Worm (Caenorhabditis elegans): ENCODE data around the gene T07E3.2.

The T07E3.2 gene

ce11 chrIII:6906409-6906808 is at the start of gene T07E3.2:
Gene T07E3.2, plus strand, starts transcription at chrIII:6906709.
- TF ChIP-seq C38D4.7 (GFP tag; optimal IDR thresholded peaks at IDR 0.05) = no peak
- TF ChIP-seq ceh-45 (GFP tag; IDR thresholded peaks at IDR 0.05) = no peak
- TF ChIP-seq dmd-4 (tag; optimal IDR thresholded peaks at IDR 0.05; ENCODE audit: borderline replicate concordance) = no peak
- no peak for TF ChIP-seq hlh-6 (tag; optimal IDR thresholded peaks at IDR 0.05)
- no peak for TF ChIP-seq sox-2 (GFP tag; IDR thresholded peaks at IDR 0.05)
- no peak for TF ChIP-seq unc-42 (tag; optimal IDR thresholded peaks at IDR 0.05)
- TF ChIP-seq K09A11.1 (tag; optimal IDR thresholded peaks at IDR 0.05; ENCODE audit: insufficient read depth) = no peak

- TF ChIP-seq ahr-1 (tag; optimal IDR thresholded peaks at IDR 0.05) (no peak), K02D7.2 (tag; optimal IDR thresholded peaks at IDR 0.05) (no peak), F13H6.1 (tag; optimal IDR thresholded peaks at IDR 0.05) (no peak), odd-2 (tag; optimal IDR thresholded peaks at IDR 0.05) (no peak), elt-4 (tag; optimal IDR thresholded peaks at IDR 0.05) (no peak)
These were observed 49.8 kb upstream of the T07E3.2 start, which contains the start of gene zak-1 for ce11 chrIII:6856709-6857108. Gene zak-1, minus strand, starts transcription at chrIII:6856809.

ce11 chrIII:6857390-6857848 is 49.1 kb upstream of the T07E3.2 start:
- no peak for TF ChIP-seq K02D7.2 (tag; optimal IDR thresholded peaks at IDR 0.05)
- no peak for TF ChIP-seq elt-2 (tag; optimal IDR thresholded peaks at IDR 0.05)
- peak; percentile 16 for TF ChIP-seq dve-1 (tag; optimal IDR thresholded peaks at IDR 0.05)

ce11 chrIII:6859482-6859881 is 47.0 kb upstream of the T07E3.2 start, which contains the start of gene clec-158:
Gene clec-158, minus strand, starts transcription at chrIII:6859582.
- no peak for TF ChIP-seq fkh-10 (GFP tag; optimal IDR thresholded peaks at IDR 0.05)
- no peak for TF ChIP-seq K09A11.1 (tag; optimal IDR thresholded peaks at IDR 0.05; ENCODE audit: insufficient read depth)
- no peak for TF ChIP-seq pat-9 (tag; optimal IDR thresholded peaks at IDR 0.05)
- no peak for TF ChIP-seq tbx-7 (tag; optimal IDR thresholded peaks at IDR 0.05)
- no peak for TF ChIP-seq sdc-2 (tag; optimal IDR thresholded peaks at IDR 0.05)
- TF ChIP-seq unc-55 (GFP tag; optimal IDR thresholded peaks at IDR 0.05) = no peak
- TF ChIP-seq ceh-48 (tag; optimal IDR thresholded peaks at IDR 0.05) = no peak
- TF ChIP-seq C38D4.7 (GFP tag; optimal IDR thresholded peaks at IDR 0.05) = no peak
- no peak for TF ChIP-seq lin-11 (tag; optimal IDR thresholded peaks at IDR 0.05)
- no peak for TF ChIP-seq che-1 (tag; optimal IDR thresholded peaks at IDR 0.05)
- no peak for TF ChIP-seq elt-2 (tag; optimal IDR thresholded peaks at IDR 0.05)
- no peak for TF ChIP-seq rnt-1 (tag; optimal IDR thresholded peaks at IDR 0.05)
- TF ChIP-seq mec-3 (tag; optimal IDR thresholded peaks at IDR 0.05; ENCODE audit: borderline replicate concordance) = no peak
- no peak for TF ChIP-seq ceh-18 (tag; optimal IDR thresholded peaks at IDR 0.05)
- TF ChIP-seq ceh-22 (tag; optimal IDR thresholded peaks at IDR 0.05) = no peak
- TF ChIP-seq sox-4 (tag; optimal IDR thresholded peaks at IDR 0.05) = no peak
- no peak for TF ChIP-seq pros-1 (tag; optimal IDR thresholded peaks at IDR 0.05)
- no peak for TF ChIP-seq zip-5 (tag; optimal IDR thresholded peaks at IDR 0.05)
- TF ChIP-seq pqm-1 (tag; optimal IDR thresholded peaks at IDR 0.05) = no peak

- TF ChIP-seq K02D7.2 (tag; optimal IDR thresholded peaks at IDR 0.05) (no peak), elt-2 (tag; optimal IDR thresholded peaks at IDR 0.05) (peak; percentile 12), lin-11 (tag; optimal IDR thresholded peaks at IDR 0.05) (no peak)
These were observed 42.6 kb upstream of the T07E3.2 start, which contains the start of gene sma-3 for ce11 chrIII:6863901-6864300. Gene sma-3, minus strand, starts transcription at chrIII:6863968.

ce11 chrIII:6869268-6869667 is 37.2 kb upstream of the T07E3.2 start, which contains the start of the genes cra-1 and kbp-1:
Gene cra-1, minus strand, starts transcription at chrIII:6869460.
Gene kbp-1, plus strand, starts transcription at chrIII:6869633.
- TF ChIP-seq nfya-1 (tag; optimal IDR thresholded peaks at IDR 0.05) = no peak
- TF ChIP-seq elt-2 (tag; optimal IDR thresholded peaks at IDR 0.05) = peak; percentile 38
- no peak for TF ChIP-seq unc-86 (tag; optimal IDR thresholded peaks at IDR 0.05)
- TF ChIP-seq tbx-2 (tag; optimal IDR thresholded peaks at IDR 0.05) = peak; percentile 44
- no peak for TF ChIP-seq pat-9 (tag; optimal IDR thresholded peaks at IDR 0.05)
- no peak for TF ChIP-seq eyg-1 (tag; optimal IDR thresholded peaks at IDR 0.05)
- TF ChIP-seq C38D4.7 (GFP tag; optimal IDR thresholded peaks at IDR 0.05) = no peak
- no peak for TF ChIP-seq ceh-34 (tag; optimal IDR thresholded peaks at IDR 0.05)
- TF ChIP-seq unc-42 (tag; optimal IDR thresholded peaks at IDR 0.05) = peak; percentile 46
- no peak for TF ChIP-seq dmd-4 (tag; optimal IDR thresholded peaks at IDR 0.05; ENCODE audit: borderline replicate concordance)
